Worm (Caenorhabditis elegans) whole organism, late embryonic: Measurements from ENCODE around the gene idpc-2.

Experiments
- lim-6 ChIP-seq: sonication (generic microtip); optimal IDR thresholded peaks from 2 replicates; lab custom pipeline; 2016; ENCODE audit warnings: missing genetic modification characterization, missing compliant biosample characterization
- rnt-1 ChIP-seq: sonication (generic microtip); optimal IDR thresholded peaks from 2 replicates; lab custom pipeline; 2016; ENCODE audit warnings: missing genetic modification characterization, missing compliant biosample characterization

ce11 chrV:8627580-8627979 lies 6.5 kb upstream of the idpc-2 start:
- no peak for TF ChIP-seq rnt-1 (tag; lab: Kevin White, UChicago)
- no peak for TF ChIP-seq lim-6 (tag; lab: Kevin White, UChicago)
